Worm (Caenorhabditis elegans) whole organism, late embryonic: ENCODE results near the gene F53F4.4.

ENCODE experiments used
- C08G9.2 ChIP-seq: sonication (generic microtip); optimal IDR thresholded peaks from 2 replicates; lab custom pipeline; 2016; ENCODE audit warnings: mild to moderate bottlenecking, missing genetic modification characterization, moderate library complexity, missing compliant biosample characterization
- K02D7.2 ChIP-seq: sonication (generic microtip); optimal IDR thresholded peaks from 2 replicates; lab custom pipeline; 2017; ENCODE audit warnings: mild to moderate bottlenecking, missing genetic modification characterization, missing compliant biosample characterization
- T23F11.4 ChIP-seq: fragments of 200-800 bp; sonication (Bioruptor generic); optimal IDR thresholded peaks from 2 replicates; lab custom pipeline; 2018; ENCODE audit warnings: mild to moderate bottlenecking, missing genetic modification characterization, missing compliant biosample characterization
- ama-1 ChIP-seq: fragments of 150-350 bp; optimal IDR thresholded peaks from 2 replicates; lab custom pipeline; 2014
- elt-4 ChIP-seq: sonication (generic microtip); optimal IDR thresholded peaks from 2 replicates; lab custom pipeline; 2016; ENCODE audit warnings: missing genetic modification characterization, missing compliant biosample characterization
- nhr-11 ChIP-seq: fragments of 150-350 bp; optimal IDR thresholded peaks from 2 replicates; lab custom pipeline; 2014; ENCODE audit warnings: missing biosample characterization, missing genetic modification characterization
- pax-1 ChIP-seq: fragments of 150-350 bp; optimal IDR thresholded peaks from 2 replicates; lab custom pipeline; 2014; ENCODE audit warnings: missing biosample characterization, missing genetic modification characterization
- pha-4 ChIP-seq: fragments of 150-350 bp; optimal IDR thresholded peaks from 2 replicates; lab custom pipeline; 2018; ENCODE audit warnings: missing biosample characterization, missing genetic modification reagents, missing genetic modification characterization
- sdc-2 ChIP-seq: sonication (generic microtip); optimal IDR thresholded peaks from 2 replicates; lab custom pipeline; 2016; ENCODE audit warnings: missing genotype, missing genetic modification characterization, missing compliant biosample characterization
- tbx-2 ChIP-seq: sonication (generic microtip); optimal IDR thresholded peaks from 2 replicates; lab custom pipeline; 2016; ENCODE audit warnings: missing genetic modification characterization, missing compliant biosample characterization
- ttx-3 ChIP-seq: sonication (generic microtip); optimal IDR thresholded peaks from 2 replicates; lab custom pipeline; 2016; ENCODE audit warnings: missing genetic modification reagents, missing genetic modification characterization, missing compliant biosample characterization
- unc-55 ChIP-seq: sonication (generic microtip); optimal IDR thresholded peaks from 2 replicates; lab custom pipeline; 2017; ENCODE audit warnings: missing biosample characterization, missing genetic modification reagents, missing genetic modification characterization
- ztf-16 ChIP-seq: sonication (generic microtip); optimal IDR thresholded peaks from 2 replicates; lab custom pipeline; 2017; ENCODE audit warnings: missing genetic modification characterization, missing compliant biosample characterization

- TF ChIP-seq ama-1 (lab: Kevin White, UChicago), result no peak
- no peak for TF ChIP-seq ztf-16 (tag; lab: Kevin White, UChicago)
- no peak for TF ChIP-seq C08G9.2
- no peak for TF ChIP-seq unc-55 (GFP tag; lab: Kevin White, UChicago)
- TF ChIP-seq pax-1 (tag; lab: Kevin White, UChicago), result no peak
- TF ChIP-seq nhr-11, result no peak
- TF ChIP-seq tbx-2 (tag; lab: Kevin White, UChicago), result no peak
- TF ChIP-seq T23F11.4 (GFP tag; lab: Kevin White, UChicago), result no peak
- no peak for TF ChIP-seq pha-4 (tag; lab: Kevin White, UChicago)
- TF ChIP-seq ttx-3 (tag; lab: Kevin White, UChicago), result no peak
- no peak for TF ChIP-seq elt-4 (tag; lab: Kevin White, UChicago)
- no peak for TF ChIP-seq K02D7.2 (tag; lab: Kevin White, UChicago)
- TF ChIP-seq sdc-2 (tag; lab: Kevin White, UChicago), result no peak
These were observed 27.4 kb upstream of the F53F4.4 start, which contains the start of gene slrp-1 for ce11 chrV:13565781-13566180.
